Worm (Caenorhabditis elegans) whole organism, young adult: ENCODE data around the gene F38A5.6.

Experiments used
- atf-7 ChIP-seq: sonication (generic microtip); optimal IDR thresholded peaks from 2 replicates; lab custom pipeline; 2017; ENCODE audit warnings: mild to moderate bottlenecking, missing genetic modification characterization, missing compliant biosample characterization
- repo-1 ChIP-seq: sonication (generic microtip); optimal IDR thresholded peaks from 2 replicates; lab custom pipeline; 2017; ENCODE audit warnings: mild to moderate bottlenecking, missing genetic modification characterization, missing compliant biosample characterization
- tlf-1 ChIP-seq: fragments of 200-800 bp; sonication (Bioruptor generic); optimal IDR thresholded peaks from 2 replicates; lab custom pipeline; 2018; ENCODE audit warnings: mild to moderate bottlenecking, missing genetic modification characterization, missing compliant biosample characterization
- ztf-22 ChIP-seq: fragments of 200-800 bp; sonication (Bioruptor generic); optimal IDR thresholded peaks from 2 replicates; lab custom pipeline; 2018; ENCODE audit warnings: mild to moderate bottlenecking, missing genetic modification characterization, moderate library complexity, missing compliant biosample characterization

DNA sequence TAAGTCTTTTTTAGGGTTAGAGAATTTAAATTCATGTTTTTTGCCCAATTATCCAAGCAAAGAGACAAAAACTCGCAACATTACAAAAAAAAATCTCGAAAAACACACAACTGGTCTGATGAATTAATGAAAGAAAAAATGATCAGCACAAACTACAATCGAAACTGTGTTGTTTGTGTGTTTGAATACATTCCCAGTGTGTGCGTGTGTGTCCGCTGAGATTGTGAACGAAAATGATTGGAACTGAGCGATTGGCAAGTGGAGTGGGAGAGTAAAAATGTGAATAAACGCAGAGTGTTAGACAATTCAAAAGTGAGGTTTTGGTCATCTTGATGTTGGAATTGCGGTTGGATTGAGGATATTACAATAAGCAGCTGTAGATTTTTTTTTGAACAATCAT is 9.4 kb upstream of the F38A5.6 start:
- TF ChIP-seq repo-1 (tag; lab: Kevin White, UChicago) (no peak), tlf-1 (GFP tag; lab: Kevin White, UChicago) (no peak), atf-7 (tag; lab: Kevin White, UChicago) (no peak), ztf-22 (no peak)
